Fruit fly (Drosophila melanogaster) whole organism, embryonic: ENCODE measurements around the gene CG12253.
A peak's percentile ranks its signal among the peaks of the same experiment; 100 is the strongest.

ENCODE experiments used
- Aef1 ChIP-seq: fragments of 200-800 bp; sonication (Bioruptor generic); IDR thresholded peaks from 3 replicates; pipeline ENCODE4 v1.3.6; 2022; ENCODE audit warnings: missing biosample characterization, missing genetic modification characterization
- Awh ChIP-seq: fragments of 200-800 bp; sonication (Bioruptor generic); IDR thresholded peaks from 2 replicates; pipeline ENCODE4, ENCODE4 v1.3.6; 2022; ENCODE audit warnings: missing biosample characterization, missing genetic modification characterization
- BtbVII ChIP-seq: fragments of 200-800 bp; sonication (Bioruptor generic); optimal IDR thresholded peaks from 3 replicates; lab custom pipeline; 2017; ENCODE audit warnings: missing biosample characterization, mild to moderate bottlenecking, missing genetic modification characterization
- CG10274 ChIP-seq: fragments of 200-800 bp; sonication (Bioruptor generic); optimal IDR thresholded peaks from 3 replicates; lab custom pipeline; 2017; ENCODE audit warnings: missing biosample characterization, mild to moderate bottlenecking, missing genetic modification characterization
- CG10654 ChIP-seq: fragments of 200-800 bp; sonication (Bioruptor generic); optimal IDR thresholded peaks from 2 replicates; lab custom pipeline; 2016; ENCODE audit warnings: missing biosample characterization, missing genetic modification characterization
- CG11560 ChIP-seq: fragments of 200-800 bp; sonication (Bioruptor generic); IDR thresholded peaks from 3 replicates; pipeline ENCODE4 v1.3.6; 2022; ENCODE audit warnings: missing biosample characterization, missing genetic modification characterization
- CG15696 ChIP-seq: fragments of 200-800 bp; sonication (Bioruptor generic); optimal IDR thresholded peaks from 2 replicates; lab custom pipeline; 2019; ENCODE audit warnings: missing biosample characterization, mild to moderate bottlenecking, missing genetic modification characterization, moderate library complexity
- CG1602 ChIP-seq: fragments of 200-800 bp; sonication (Bioruptor generic); optimal IDR thresholded peaks from 3 replicates; lab custom pipeline; 2016; ENCODE audit warnings: missing biosample characterization, missing genetic modification characterization
- CG18764 ChIP-seq: fragments of 200-800 bp; sonication (Bioruptor generic); optimal IDR thresholded peaks from 3 replicates; lab custom pipeline; 2016; ENCODE audit warnings: missing biosample characterization, missing genetic modification characterization
- CG2199 ChIP-seq: fragments of 200-800 bp; sonication (Bioruptor generic); IDR thresholded peaks from 3 replicates; pipeline ENCODE4 v1.3.6; 2022; ENCODE audit warnings: missing biosample characterization, missing genetic modification characterization
- CG2875 ChIP-seq: fragments of 200-800 bp; sonication (Bioruptor generic); optimal IDR thresholded peaks from 2 replicates; lab custom pipeline; 2017; ENCODE audit warnings: missing biosample characterization, mild to moderate bottlenecking, missing genetic modification characterization, missing genetic modification reagents
- CG34376 ChIP-seq: fragments of 200-800 bp; sonication (Bioruptor generic); optimal IDR thresholded peaks from 2 replicates; lab custom pipeline; 2018; ENCODE audit warnings: missing biosample characterization, mild to moderate bottlenecking, missing genetic modification characterization
- CG6791 ChIP-seq: fragments of 200-800 bp; sonication (Bioruptor generic); IDR thresholded peaks from 3 replicates; pipeline ENCODE4 v1.3.6; 2022; ENCODE audit warnings: missing biosample characterization, missing genetic modification characterization; ENCODE audit not compliant: partially characterized antibody
- CG7963 ChIP-seq: fragments of 200-800 bp; sonication (Bioruptor generic); IDR thresholded peaks from 3 replicates; pipeline ENCODE4 v1.3.6; 2022; ENCODE audit warnings: missing biosample characterization, missing genetic modification characterization; ENCODE audit not compliant: partially characterized antibody
- CG8359 ChIP-seq: fragments of 200-800 bp; sonication (Bioruptor generic); optimal IDR thresholded peaks from 2 replicates; lab custom pipeline; 2017; ENCODE audit warnings: missing biosample characterization, mild to moderate bottlenecking, missing genetic modification characterization, borderline replicate concordance
- CG9876 ChIP-seq: fragments of 200-800 bp; sonication (Bioruptor generic); optimal IDR thresholded peaks from 2 replicates; lab custom pipeline; 2016; ENCODE audit warnings: missing biosample characterization, missing genetic modification characterization
- CTCF ChIP-seq: fragments of 200-800 bp; sonication (Bioruptor generic); optimal IDR thresholded peaks from 2 replicates; lab custom pipeline; 2017; ENCODE audit warnings: missing biosample characterization, mild to moderate bottlenecking, missing genetic modification characterization, moderate library complexity
- CoRest ChIP-seq: fragments of 200-800 bp; sonication (Bioruptor generic); optimal IDR thresholded peaks from 3 replicates; lab custom pipeline; 2018; ENCODE audit warnings: missing biosample characterization, mild to moderate bottlenecking, missing genetic modification characterization, moderate library complexity
- Dip2 ChIP-seq: fragments of 200-800 bp; sonication (Bioruptor generic); IDR thresholded peaks from 2 replicates; pipeline ENCODE4 v1.3.6; 2022; ENCODE audit warnings: missing biosample characterization, missing genetic modification characterization
- HHEX ChIP-seq: fragments of 200-800 bp; sonication (Bioruptor generic); optimal IDR thresholded peaks from 3 replicates; lab custom pipeline; 2017; ENCODE audit warnings: missing biosample characterization, mild to moderate bottlenecking, missing genetic modification characterization, missing genetic modification reagents
- HLH3B ChIP-seq: fragments of 200-800 bp; sonication (Bioruptor generic); IDR thresholded peaks from 2 replicates; pipeline ENCODE4 v1.3.6; 2022; ENCODE audit warnings: missing biosample characterization, missing genetic modification characterization
- Hr78 ChIP-seq, 2 experiments: fragments of 200-800 bp in 1 of 2; fragments of >200 bp in 1 of 2; sonication (Bioruptor generic) in 1 of 2; optimal IDR thresholded peaks; 2 replicates each; lab custom pipeline; 2017 to 2019; ENCODE audit warnings: missing biosample characterization in 2 of 2, missing genetic modification characterization in 2 of 2, mild to moderate bottlenecking in 1 of 2, moderate library complexity in 1 of 2
- Lhr ChIP-seq: fragments of 200-800 bp; sonication (Bioruptor generic); optimal IDR thresholded peaks from 3 replicates; lab custom pipeline; 2017; ENCODE audit warnings: mild to moderate bottlenecking, missing biosample characterization, missing genetic modification reagents, missing genetic modification characterization
- Med ChIP-seq: fragments of 200-800 bp; sonication (Bioruptor generic); peaks from one replicate; lab custom pipeline; 2016; ENCODE audit warnings: missing biosample characterization, missing genetic modification characterization, mild to moderate bottlenecking, inconsistent platforms, moderate library complexity
- Myb ChIP-seq: fragments of 200-800 bp; sonication (Bioruptor generic); optimal IDR thresholded peaks from 2 replicates; lab custom pipeline; 2016; ENCODE audit warnings: missing biosample characterization, missing genetic modification characterization
- Oli ChIP-seq: fragments of 200-800 bp; sonication (Bioruptor generic); optimal IDR thresholded peaks from 2 replicates; lab custom pipeline; 2018; ENCODE audit warnings: missing biosample characterization, mild to moderate bottlenecking, missing genetic modification characterization, moderate library complexity
- Scr ChIP-seq: fragments of 200-800 bp; sonication (Bioruptor generic); IDR thresholded peaks from 2 replicates; pipeline ENCODE4 v1.3.6; 2022; ENCODE audit warnings: missing biosample characterization, missing genetic modification characterization; ENCODE audit not compliant: partially characterized antibody
- Sin3A ChIP-seq: fragments of >200 bp; optimal IDR thresholded peaks from 2 replicates; lab custom pipeline; 2018
- Sox102F ChIP-seq: fragments of 200-800 bp; sonication (Bioruptor generic); optimal IDR thresholded peaks from 2 replicates; lab custom pipeline; 2018; ENCODE audit warnings: missing biosample characterization, mild to moderate bottlenecking, missing genetic modification characterization, moderate library complexity
- Sry-β ChIP-seq: fragments of 200-800 bp; sonication (Bioruptor generic); optimal IDR thresholded peaks from 2 replicates; lab custom pipeline; 2018; ENCODE audit warnings: missing biosample characterization, mild to moderate bottlenecking, missing genetic modification characterization, moderate library complexity
- ac ChIP-seq: fragments of 200-800 bp; sonication (Bioruptor generic); optimal IDR thresholded peaks from 3 replicates; lab custom pipeline; 2017; ENCODE audit warnings: missing biosample characterization, mild to moderate bottlenecking, missing genetic modification characterization
- btn ChIP-seq: fragments of 200-800 bp; sonication (Bioruptor generic); optimal IDR thresholded peaks from 2 replicates; lab custom pipeline; 2016; ENCODE audit warnings: missing biosample characterization, missing genetic modification characterization
- cato ChIP-seq: fragments of 200-800 bp; sonication (Bioruptor generic); optimal IDR thresholded peaks from 2 replicates; lab custom pipeline; 2016; ENCODE audit warnings: missing biosample characterization, missing genetic modification characterization, borderline replicate concordance
- dati ChIP-seq: fragments of 200-800 bp; sonication (Bioruptor generic); IDR thresholded peaks from 2 replicates; pipeline ENCODE4 v1.3.6; 2022; ENCODE audit warnings: missing biosample characterization, missing genetic modification characterization
- fd102C ChIP-seq: fragments of 200-800 bp; sonication (Bioruptor generic); optimal IDR thresholded peaks from 2 replicates; lab custom pipeline; 2018; ENCODE audit warnings: missing biosample characterization, mild to moderate bottlenecking, missing genetic modification characterization, moderate library complexity
- gcm2 ChIP-seq: fragments of 200-800 bp; sonication (Bioruptor generic); optimal IDR thresholded peaks from 2 replicates; lab custom pipeline; 2016; ENCODE audit warnings: missing biosample characterization, missing genetic modification characterization
- gro ChIP-seq: fragments of 200-800 bp; sonication (Bioruptor generic); optimal IDR thresholded peaks from 2 replicates; lab custom pipeline; 2016; ENCODE audit warnings: missing biosample characterization, missing genetic modification characterization
- inv ChIP-seq: fragments of 200-800 bp; sonication (Bioruptor generic); IDR thresholded peaks from 2 replicates; pipeline ENCODE4 v1.3.6; 2022; ENCODE audit warnings: missing biosample characterization, missing genetic modification characterization; ENCODE audit not compliant: partially characterized antibody
- kni ChIP-seq: fragments of 200-800 bp; sonication (Bioruptor generic); optimal IDR thresholded peaks from 3 replicates; lab custom pipeline; 2017; ENCODE audit warnings: mild to moderate bottlenecking, missing biosample characterization, missing genetic modification reagents, missing genetic modification characterization
- lab ChIP-seq: fragments of 200-800 bp; sonication (Bioruptor generic); optimal IDR thresholded peaks from 3 replicates; lab custom pipeline; 2017; ENCODE audit warnings: missing biosample characterization, missing genetic modification characterization, mild to moderate bottlenecking, moderate library complexity, missing genetic modification reagents
- pnt ChIP-seq: fragments of 200-800 bp; sonication (Bioruptor generic); optimal IDR thresholded peaks from 3 replicates; lab custom pipeline; 2016; ENCODE audit warnings: missing biosample characterization, missing genetic modification characterization
- sna ChIP-seq: fragments of 200-800 bp; sonication (Bioruptor generic); IDR thresholded peaks from 2 replicates; pipeline ENCODE4 v1.3.6; 2022; ENCODE audit warnings: missing biosample characterization, missing genetic modification characterization; ENCODE audit not compliant: partially characterized antibody
- stc ChIP-seq: fragments of 200-800 bp; sonication (Bioruptor generic); IDR thresholded peaks from 2 replicates; pipeline ENCODE4 v1.3.6; 2022; ENCODE audit warnings: missing biosample characterization, missing genetic modification characterization
- tio ChIP-seq: fragments of 200-800 bp; sonication (Bioruptor generic); optimal IDR thresholded peaks from 2 replicates; lab custom pipeline; 2017; ENCODE audit warnings: missing biosample characterization, missing genetic modification characterization, inconsistent platforms
- tll ChIP-seq, 2 experiments: fragments of 200-800 bp in 1 of 2; fragments of >200 bp in 1 of 2; sonication (Bioruptor generic) in 1 of 2; optimal IDR thresholded peaks; 2 replicates each; lab custom pipeline; 2017 to 2019; ENCODE audit warnings: missing biosample characterization in 2 of 2, missing genetic modification characterization in 2 of 2, mild to moderate bottlenecking in 1 of 2, moderate library complexity in 1 of 2
- toy ChIP-seq: fragments of 200-800 bp; sonication (Bioruptor generic); IDR thresholded peaks from 2 replicates; pipeline ENCODE4 v1.3.6; 2022; ENCODE audit warnings: missing biosample characterization, missing genetic modification characterization
- vfl ChIP-seq: fragments of 200-800 bp; sonication (Bioruptor generic); optimal IDR thresholded peaks from 2 replicates; lab custom pipeline; 2016; ENCODE audit warnings: missing biosample characterization, missing genetic modification characterization

CG12253 gene

DNA sequence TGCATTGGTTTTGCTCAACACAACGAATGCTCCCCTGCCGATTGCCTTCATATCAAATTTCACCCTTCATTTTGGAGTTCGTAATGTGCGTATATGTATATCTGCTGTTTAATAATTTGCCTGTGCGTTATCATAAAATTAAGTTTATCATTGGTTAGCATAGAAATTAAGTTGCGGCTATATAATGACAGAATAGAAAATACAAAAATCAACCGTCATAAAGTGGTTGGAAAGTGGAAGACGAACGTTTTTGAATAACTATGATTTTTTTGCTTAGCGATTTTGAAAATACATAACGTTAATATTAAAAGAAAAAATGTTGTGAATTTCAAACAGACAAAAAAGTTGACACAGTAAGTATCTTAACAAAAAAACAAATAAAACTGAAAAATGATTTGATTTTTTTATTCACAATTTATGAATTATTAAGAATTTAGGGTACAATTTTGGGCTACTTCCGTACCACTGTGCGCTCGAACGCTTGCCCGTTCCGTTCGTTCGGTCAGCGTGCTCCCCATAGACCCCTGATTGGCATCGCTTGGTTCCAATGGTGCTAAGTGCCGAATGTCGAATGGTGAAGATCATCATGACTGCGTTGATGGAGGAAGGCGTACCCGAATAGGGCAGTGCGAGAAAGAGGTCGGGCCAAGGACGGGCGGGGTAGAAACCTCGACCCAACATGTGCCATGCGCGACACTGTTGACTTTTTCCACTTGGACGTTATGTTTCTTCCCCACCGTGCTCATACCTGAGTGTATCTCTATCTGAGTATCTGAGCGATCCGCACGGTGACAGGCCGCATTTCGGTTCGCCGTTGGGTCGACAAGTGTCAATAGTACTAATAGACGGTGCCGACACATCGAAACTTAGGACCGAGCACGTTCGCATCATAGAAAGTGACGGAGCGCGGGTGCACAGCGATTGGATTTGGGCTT is 50.2 kb downstream of the CG12253 start:
- TF ChIP-seq Awh: no peak; the same call in 1 of the 2 replicates
- TF ChIP-seq btn (GFP tag; lab: Kevin White, UChicago): no peak
- no peak for TF ChIP-seq CG15696
- TF ChIP-seq inv (GFP tag; lab: Robert Waterston, UW): no peak
- no peak for TF ChIP-seq sna (GFP tag; lab: Robert Waterston, UW)
- TF ChIP-seq HLH3B (GFP tag; lab: Robert Waterston, UW): 0 out of 2 replicates have a peak, but pooled peaks have one; percentile 24
- TF ChIP-seq CG8359 (GFP tag; lab: Kevin White, UChicago): no peak
- TF ChIP-seq pnt (GFP tag; lab: Kevin White, UChicago): peak; percentile 24
- TF ChIP-seq CG11560: no peak
- TF ChIP-seq lab: peak; percentile 35
- peak; percentile 15; the same call in 1 of the 3 replicates for TF ChIP-seq Aef1
- no peak for TF ChIP-seq CG34376 (GFP tag; lab: Kevin White, UChicago)
- peak; percentile 75 for TF ChIP-seq Med (GFP tag; lab: Kevin White, UChicago)
- peak; percentile 36 for TF ChIP-seq stc (GFP tag; lab: Robert Waterston, UW)
- TF ChIP-seq BtbVII (GFP tag; lab: Kevin White, UChicago): no peak
- peak; percentile 53 for TF ChIP-seq tio (GFP tag; lab: Kevin White, UChicago)
- TF ChIP-seq ac (GFP tag; lab: Kevin White, UChicago): no peak
- peak; percentile 22 for TF ChIP-seq gcm2 (GFP tag; lab: Kevin White, UChicago)
- peak in 1 of 2 experiments; percentile 99 for TF ChIP-seq Hr78 (GFP tag; optimal IDR thresholded peaks at IDR 0.05; lab: Kevin White, UChicago)
- TF ChIP-seq Scr (GFP tag; lab: Robert Waterston, UW): no peak
- TF ChIP-seq dati (GFP tag; lab: Robert Waterston, UW): no peak
- peak; percentile 11 for TF ChIP-seq vfl (GFP tag; lab: Kevin White, UChicago)
- no peak for TF ChIP-seq fd102C (GFP tag; lab: Kevin White, UChicago)
- peak; percentile 76 for TF ChIP-seq Sox102F (GFP tag; lab: Kevin White, UChicago)
- TF ChIP-seq CG18764: no peak
- TF ChIP-seq cato (GFP tag; lab: Kevin White, UChicago): peak; percentile 26
- no peak for TF ChIP-seq Sry-β
- peak; percentile 3 for TF ChIP-seq Myb (GFP tag; lab: Kevin White, UChicago)
- TF ChIP-seq CoRest (tag; lab: Kevin White, UChicago): peak; percentile 70
- peak; percentile 23 for TF ChIP-seq Lhr
- TF ChIP-seq CG6791: no peak
- no peak for TF ChIP-seq toy (GFP tag; lab: Robert Waterston, UW)
- no peak for TF ChIP-seq CG7963
- no peak for TF ChIP-seq CG10654 (GFP tag; lab: Kevin White, UChicago)
- TF ChIP-seq Dip2 (GFP tag; lab: Robert Waterston, UW): no peak
- TF ChIP-seq kni (GFP tag; lab: Kevin White, UChicago): peak; percentile 95
- TF ChIP-seq CG10274: no peak
- TF ChIP-seq CG2199: peak; percentile 83; the same call in 2 of the 3 replicates
- TF ChIP-seq CG2875 (GFP tag; lab: Kevin White, UChicago): peak; percentile 17
- TF ChIP-seq CG1602 (GFP tag; lab: Kevin White, UChicago): peak; percentile 70
- TF ChIP-seq gro (GFP tag; lab: Kevin White, UChicago): no peak
- no peak for TF ChIP-seq Sin3A (lab: Kevin White, UChicago)
- peak; percentile 80 for TF ChIP-seq Oli (tag; lab: Kevin White, UChicago)
- TF ChIP-seq CG9876: no peak
- TF ChIP-seq tll (GFP tag; optimal IDR thresholded peaks at IDR 0.05; lab: Kevin White, UChicago): no peak
- TF ChIP-seq HHEX (GFP tag; lab: Kevin White, UChicago): no peak
- no peak for TF ChIP-seq CTCF (GFP tag; lab: Kevin White, UChicago)
